Fruit fly (Drosophila melanogaster) S2 (cell line): ENCODE data around the gene Ance-2.

Experiments
- CG8478 ChIP-seq: fragments of >200 bp; optimal IDR thresholded peaks from 2 replicates; lab custom pipeline; 2018
- CTCF ChIP-seq, 2 experiments: fragments of >200 bp; optimal IDR thresholded peaks; 2 replicates each; lab custom pipeline; 2018

Ance-2 gene

dm6 chr2L:13947476-13947875 lies 38.3 kb downstream of the Ance-2 start, which contains the start of gene Vajk3:
Gene Vajk3 (minus strand): TSS chr2L:13947476.
- TF ChIP-seq CTCF (optimal IDR thresholded peaks at IDR 0.05; lab: Kevin White, UChicago) (no peak), CG8478 (lab: Kevin White, UChicago) (no peak)

dm6 chr2L:13949789-13950188 lies 40.7 kb downstream of the Ance-2 start:
- TF ChIP-seq CTCF (optimal IDR thresholded peaks at IDR 0.05; lab: Kevin White, UChicago) (no peak), CG8478 (lab: Kevin White, UChicago) (no peak)

- TF ChIP-seq CG8478 (lab: Kevin White, UChicago) (no peak), CTCF (optimal IDR thresholded peaks at IDR 0.05; lab: Kevin White, UChicago) (no peak)
Observed at dm6 chr2L:13955775-13956174, 46.6 kb downstream of the Ance-2 start.

DNA sequence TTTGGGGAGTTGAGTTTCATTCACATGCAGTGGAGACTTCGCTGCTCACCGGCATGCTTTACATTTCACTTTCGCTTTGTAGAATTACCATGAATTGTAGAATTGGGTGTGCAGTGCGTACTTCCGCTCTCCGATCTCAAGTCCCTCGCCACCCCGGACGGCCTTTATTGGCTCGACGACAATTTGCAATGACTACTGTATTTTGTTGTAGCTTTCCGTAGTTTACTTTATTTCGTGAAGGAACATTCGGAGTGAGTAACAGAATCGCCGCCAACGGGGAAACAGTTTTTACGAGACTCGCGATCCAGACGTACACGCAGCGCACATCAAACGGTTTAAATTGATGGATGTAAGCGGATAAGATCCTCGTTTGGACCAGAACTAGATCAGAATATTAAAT lies 48.1 kb downstream of the Ance-2 start, which contains the start of gene NimA:
TSS of gene NimA (plus strand) at position 301 of the 400 bp plus-strand sequence.
- no peak for TF ChIP-seq CG8478 (lab: Kevin White, UChicago)

DNA sequence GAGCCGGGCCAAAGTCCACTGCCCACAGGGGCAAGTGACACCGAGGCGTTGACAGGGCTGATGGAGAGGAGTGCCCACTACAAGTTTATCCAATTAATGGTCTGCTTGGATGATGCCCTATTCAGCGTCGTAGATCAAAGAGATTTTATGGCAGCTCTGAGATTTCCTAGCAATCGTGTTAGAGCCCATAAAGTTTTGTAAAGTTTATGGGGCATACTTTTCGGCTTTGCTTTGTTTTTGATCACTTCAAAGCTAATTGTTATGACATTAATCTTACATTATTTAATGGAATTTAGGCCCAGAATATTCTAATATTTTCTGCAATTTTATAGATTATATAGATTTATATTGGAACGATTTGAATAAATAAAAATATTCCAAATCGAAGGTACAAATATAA lies 51.3 kb downstream of the Ance-2 start:
- TF ChIP-seq CTCF (optimal IDR thresholded peaks at IDR 0.05; lab: Kevin White, UChicago), result no peak
- TF ChIP-seq CG8478 (lab: Kevin White, UChicago), result no peak
